Fruit fly (Drosophila melanogaster) whole organism, prepupa: ENCODE data around the gene CG17362.

Experiments
- Blimp-1 ChIP-seq: fragments of 200-800 bp; sonication (Bioruptor generic); optimal IDR thresholded peaks from 3 replicates; lab custom pipeline; 2017; ENCODE audit warnings: missing biosample characterization, missing genetic modification characterization, mild to moderate bottlenecking, moderate library complexity, missing genetic modification reagents
- CG10631 ChIP-seq: fragments of 200-800 bp; sonication (Bioruptor generic); optimal IDR thresholded peaks from 2 replicates; lab custom pipeline; 2016; ENCODE audit warnings: missing biosample characterization, missing genetic modification characterization
- CG10669 ChIP-seq: fragments of 200-800 bp; sonication (Bioruptor generic); optimal IDR thresholded peaks from 3 replicates; lab custom pipeline; 2018; ENCODE audit warnings: missing biosample characterization, mild to moderate bottlenecking, missing genetic modification characterization, moderate library complexity
- CG11294 ChIP-seq: fragments of 200-800 bp; sonication (Bioruptor generic); IDR thresholded peaks from 2 replicates; pipeline ENCODE4 v1.3.6; 2022; ENCODE audit warnings: missing biosample characterization, missing genetic modification characterization
- CG15336 ChIP-seq: fragments of 200-800 bp; sonication (Bioruptor generic); IDR thresholded peaks from 2 replicates; pipeline ENCODE4 v1.3.6; 2022; ENCODE audit warnings: missing biosample characterization, missing genetic modification characterization
- CG1621 ChIP-seq: fragments of 200-800 bp; sonication (Bioruptor generic); optimal IDR thresholded peaks from 3 replicates; lab custom pipeline; 2018; ENCODE audit warnings: missing biosample characterization, mild to moderate bottlenecking, missing genetic modification characterization
- CG16779 ChIP-seq: fragments of 200-800 bp; sonication (Bioruptor generic); optimal IDR thresholded peaks from 3 replicates; lab custom pipeline; 2017; ENCODE audit warnings: missing biosample characterization, mild to moderate bottlenecking, missing genetic modification characterization
- CG34406 ChIP-seq: fragments of 200-800 bp; sonication (Bioruptor generic); optimal IDR thresholded peaks from 3 replicates; lab custom pipeline; 2016; ENCODE audit warnings: missing biosample characterization, missing genetic modification characterization
- CG3919 ChIP-seq: fragments of 200-800 bp; sonication (Bioruptor generic); optimal IDR thresholded peaks from 3 replicates; lab custom pipeline; 2016; ENCODE audit warnings: missing biosample characterization, missing genetic modification characterization
- CG6163 ChIP-seq: fragments of 200-800 bp; sonication (Bioruptor generic); IDR thresholded peaks from 3 replicates; pipeline ENCODE4 v1.3.6; 2022; ENCODE audit warnings: missing biosample characterization, missing genetic modification characterization
- CG6276 ChIP-seq: fragments of 200-800 bp; sonication (Bioruptor generic); optimal IDR thresholded peaks from 2 replicates; lab custom pipeline; 2017; ENCODE audit warnings: missing biosample characterization, mild to moderate bottlenecking, missing genetic modification characterization
- CG6854 ChIP-seq: fragments of 200-800 bp; sonication (Bioruptor generic); optimal IDR thresholded peaks from 2 replicates; lab custom pipeline; 2017; ENCODE audit warnings: missing biosample characterization, mild to moderate bottlenecking, missing genetic modification characterization
- CG7368 ChIP-seq: fragments of 200-800 bp; sonication (Bioruptor generic); optimal IDR thresholded peaks from 3 replicates; lab custom pipeline; 2016; ENCODE audit warnings: missing biosample characterization, missing genetic modification characterization
- CG8632 ChIP-seq: fragments of 200-800 bp; sonication (Bioruptor generic); optimal IDR thresholded peaks from 3 replicates; lab custom pipeline; 2016; ENCODE audit warnings: missing biosample characterization, missing genetic modification characterization
- CG9139 ChIP-seq: fragments of 200-800 bp; sonication (Bioruptor generic); optimal IDR thresholded peaks from 3 replicates; lab custom pipeline; 2017; ENCODE audit warnings: missing biosample characterization, mild to moderate bottlenecking, missing genetic modification characterization
- Eip75B ChIP-seq: fragments of 200-800 bp; sonication (Bioruptor generic); optimal IDR thresholded peaks from 3 replicates; lab custom pipeline; 2016; ENCODE audit warnings: missing biosample characterization, missing genetic modification characterization
- Eip78C ChIP-seq: fragments of 200-800 bp; sonication (Bioruptor generic); peaks from one replicate; lab custom pipeline; 2016; ENCODE audit warnings: missing biosample characterization, missing genetic modification characterization
- Eip93F ChIP-seq: fragments of 200-800 bp; sonication (Bioruptor generic); optimal IDR thresholded peaks from 2 replicates; lab custom pipeline; 2016; ENCODE audit warnings: missing biosample characterization, mild to moderate bottlenecking, missing genetic modification characterization
- Ets96B ChIP-seq: fragments of 200-800 bp; optimal IDR thresholded peaks from 2 replicates; lab custom pipeline; 2019; ENCODE audit warnings: missing biosample characterization, mild to moderate bottlenecking, missing genetic modification characterization, moderate library complexity
- Gug ChIP-seq: fragments of 200-800 bp; sonication (Bioruptor generic); IDR thresholded peaks from 2 replicates; pipeline ENCODE4 v1.3.6; 2022; ENCODE audit warnings: missing biosample characterization, missing genetic modification characterization
- Hr38 ChIP-seq: sonication (Bioruptor generic); optimal IDR thresholded peaks from 2 replicates; lab custom pipeline; 2016; ENCODE audit warnings: missing biosample characterization, missing genetic modification characterization
- Hr4 ChIP-seq: fragments of 200-800 bp; sonication (Bioruptor generic); optimal IDR thresholded peaks from 3 replicates; lab custom pipeline; 2016; ENCODE audit warnings: missing biosample characterization, missing genetic modification characterization
- Lpt ChIP-seq: fragments of 200-800 bp; sonication (Bioruptor generic); optimal IDR thresholded peaks from 3 replicates; lab custom pipeline; 2016; ENCODE audit warnings: missing biosample characterization, missing genetic modification characterization
- Met ChIP-seq: fragments of 200-800 bp; sonication (Bioruptor generic); optimal IDR thresholded peaks from 3 replicates; lab custom pipeline; 2016; ENCODE audit warnings: missing biosample characterization, missing genetic modification characterization
- OdsH ChIP-seq: fragments of 200-800 bp; sonication (Bioruptor generic); optimal IDR thresholded peaks from 3 replicates; lab custom pipeline; 2016; ENCODE audit warnings: missing biosample characterization, missing genetic modification characterization
- Smox ChIP-seq: fragments of 200-800 bp; sonication (Bioruptor generic); optimal IDR thresholded peaks from 3 replicates; lab custom pipeline; 2016; ENCODE audit warnings: missing biosample characterization, missing genetic modification characterization
- Sox14 ChIP-seq: fragments of 200-800 bp; sonication (Bioruptor generic); optimal IDR thresholded peaks from 3 replicates; lab custom pipeline; 2016; ENCODE audit warnings: missing biosample characterization, missing genetic modification characterization
- Sox15 ChIP-seq: fragments of 200-800 bp; sonication (Bioruptor generic); optimal IDR thresholded peaks from 3 replicates; lab custom pipeline; 2016; ENCODE audit warnings: missing biosample characterization, missing genetic modification characterization
- achi ChIP-seq: fragments of 200-800 bp; sonication (Bioruptor generic); optimal IDR thresholded peaks from 3 replicates; lab custom pipeline; 2016; ENCODE audit warnings: missing biosample characterization, missing genetic modification characterization
- acj6 ChIP-seq: fragments of 200-800 bp; sonication (Bioruptor generic); optimal IDR thresholded peaks from 3 replicates; lab custom pipeline; 2016; ENCODE audit warnings: missing biosample characterization, missing genetic modification characterization
- dac ChIP-seq: fragments of 200-800 bp; sonication (Bioruptor generic); optimal IDR thresholded peaks from 2 replicates; lab custom pipeline; 2017; ENCODE audit warnings: missing biosample characterization, mild to moderate bottlenecking, missing genetic modification characterization
- dsx ChIP-seq: fragments of 200-800 bp; optimal IDR thresholded peaks from 3 replicates; lab custom pipeline; 2019; ENCODE audit warnings: missing biosample characterization, mild to moderate bottlenecking, missing genetic modification characterization, moderate library complexity; ENCODE audit not compliant: poor library complexity, severe bottlenecking
- eg ChIP-seq: fragments of 200-800 bp; sonication (Bioruptor generic); IDR thresholded peaks from 3 replicates; pipeline ENCODE4 v1.3.6; 2022; ENCODE audit warnings: missing biosample characterization, missing genetic modification characterization
- esn ChIP-seq: fragments of 200-800 bp; sonication (Bioruptor generic); optimal IDR thresholded peaks from 2 replicates; lab custom pipeline; 2016; ENCODE audit warnings: missing biosample characterization, mild to moderate bottlenecking, missing genetic modification characterization, moderate library complexity
- fd85E ChIP-seq: fragments of 200-800 bp; sonication (Bioruptor generic); optimal IDR thresholded peaks from 3 replicates; lab custom pipeline; 2016; ENCODE audit warnings: missing biosample characterization, missing genetic modification characterization
- fkh ChIP-seq: fragments of 200-800 bp; sonication (Bioruptor generic); optimal IDR thresholded peaks from 3 replicates; lab custom pipeline; 2017; ENCODE audit warnings: missing biosample characterization, mild to moderate bottlenecking, missing genetic modification characterization, moderate library complexity
- lz ChIP-seq: fragments of 200-800 bp; sonication (Bioruptor generic); optimal IDR thresholded peaks from 3 replicates; lab custom pipeline; 2016; ENCODE audit warnings: missing biosample characterization, missing genetic modification characterization
- net ChIP-seq: fragments of 200-800 bp; sonication (Bioruptor generic); optimal IDR thresholded peaks from 3 replicates; lab custom pipeline; 2016; ENCODE audit warnings: missing biosample characterization, missing genetic modification characterization
- pdm3 ChIP-seq: fragments of 200-800 bp; sonication (Bioruptor generic); optimal IDR thresholded peaks from 3 replicates; lab custom pipeline; 2016; ENCODE audit warnings: missing biosample characterization, missing genetic modification characterization
- salr ChIP-seq, 2 experiments: fragments of 200-800 bp; sonication (Bioruptor generic); optimal IDR thresholded peaks; 3 replicates each; lab custom pipeline; 2016 to 2018; ENCODE audit warnings: missing biosample characterization in 2 of 2, missing genetic modification characterization in 2 of 2, mild to moderate bottlenecking in 1 of 2
- spab ChIP-seq: fragments of 200-800 bp; sonication (Bioruptor generic); optimal IDR thresholded peaks from 2 replicates; lab custom pipeline; 2017; ENCODE audit warnings: missing biosample characterization, mild to moderate bottlenecking, missing genetic modification characterization, missing genetic modification reagents
- ss ChIP-seq, 2 experiments: fragments of 200-800 bp; sonication (Bioruptor generic); optimal IDR thresholded peaks; 2 replicates in 1 of 2; 3 replicates in 1 of 2; lab custom pipeline; 2017 to 2018; ENCODE audit warnings: mild to moderate bottlenecking in 2 of 2, missing biosample characterization in 2 of 2, missing genetic modification characterization in 2 of 2, moderate library complexity in 1 of 2
- svp ChIP-seq: fragments of 200-800 bp; sonication (Bioruptor generic); peaks from one replicate; lab custom pipeline; 2016; ENCODE audit warnings: missing biosample characterization, missing genetic modification characterization
- topi ChIP-seq: fragments of 200-800 bp; sonication (Bioruptor generic); optimal IDR thresholded peaks from 3 replicates; lab custom pipeline; 2016; ENCODE audit warnings: missing biosample characterization, missing genetic modification characterization
- vri ChIP-seq: fragments of 200-800 bp; sonication (Bioruptor generic); optimal IDR thresholded peaks from 3 replicates; lab custom pipeline; 2016; ENCODE audit warnings: missing biosample characterization, mild to moderate bottlenecking, missing genetic modification characterization

The CG17362 gene

dm6 chr3L:14003297-14004040 is 17.0 kb downstream of the CG17362 start (continued):
- TF ChIP-seq eg (GFP tag; lab: Robert Waterston, UW) (peak; percentile 63; the same call in 2 of the 3 replicates), svp (GFP tag; lab: Kevin White, UChicago) (no peak), Ets96B (peak; percentile 31), Smox (GFP tag; lab: Kevin White, UChicago) (peak; percentile 4), OdsH (GFP tag; lab: Kevin White, UChicago) (no peak), topi (GFP tag; lab: Kevin White, UChicago) (peak; percentile 16), esn (GFP tag; lab: Kevin White, UChicago) (peak; percentile 52), Hr38 (GFP tag; lab: Kevin White, UChicago) (no peak), CG6276 (no peak), CG3919 (GFP tag; lab: Kevin White, UChicago) (no peak), spab (GFP tag; lab: Kevin White, UChicago) (peak; percentile 8), Lpt (no peak), Met (GFP tag; lab: Kevin White, UChicago) (no peak), vri (no peak), CG10631 (GFP tag; lab: Kevin White, UChicago) (no peak), Eip93F (GFP tag; lab: Kevin White, UChicago) (no peak), dac (GFP tag; lab: Kevin White, UChicago) (peak; percentile 45), CG6854 (GFP tag; lab: Kevin White, UChicago) (no peak)

DNA sequence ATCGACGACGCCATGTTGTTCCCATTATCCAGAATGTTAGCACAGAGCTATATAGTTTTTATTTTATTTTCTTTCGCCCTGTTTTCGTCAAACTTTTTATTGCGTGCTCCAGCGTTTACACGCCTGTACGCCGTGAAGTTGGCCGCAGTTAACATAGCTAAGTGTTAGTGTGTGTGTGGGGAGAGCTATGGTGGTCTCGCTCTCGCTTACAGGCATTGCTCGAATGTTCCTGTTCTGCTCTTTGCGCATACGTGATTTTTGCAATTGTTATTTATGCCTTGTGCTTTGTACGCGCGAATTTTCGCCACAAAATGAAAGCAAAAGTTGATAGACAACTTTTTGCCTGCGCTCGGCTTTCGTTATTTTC is 17.6 kb downstream of the CG17362 start:
- TF ChIP-seq Eip78C (GFP tag; lab: Kevin White, UChicago): peak; percentile 74
- TF ChIP-seq CG34406 (GFP tag; lab: Kevin White, UChicago): no peak
- no peak; the same call in 1 of the 2 replicates for TF ChIP-seq CG15336 (GFP tag; lab: Robert Waterston, UW)
- no peak for TF ChIP-seq acj6 (GFP tag; lab: Kevin White, UChicago)
- peak in 1 of 2 experiments; percentile 25 for TF ChIP-seq ss (GFP tag; optimal IDR thresholded peaks at IDR 0.05; lab: Kevin White, UChicago)
- TF ChIP-seq CG6854 (GFP tag; lab: Kevin White, UChicago): no peak
- peak; percentile 13 for TF ChIP-seq dsx (GFP tag; lab: Kevin White, UChicago)
- TF ChIP-seq dac (GFP tag; lab: Kevin White, UChicago): peak; percentile 21
- TF ChIP-seq CG10631 (GFP tag; lab: Kevin White, UChicago): peak; percentile 1
- TF ChIP-seq svp (GFP tag; lab: Kevin White, UChicago): no peak
- TF ChIP-seq spab (GFP tag; lab: Kevin White, UChicago): no peak
- peak; percentile 5 for TF ChIP-seq Met (GFP tag; lab: Kevin White, UChicago)
- TF ChIP-seq salr (GFP tag; optimal IDR thresholded peaks at IDR 0.05; lab: Kevin White, UChicago): peak in 1 of 2 experiments; percentile 33
- TF ChIP-seq Gug (GFP tag; lab: Robert Waterston, UW): no peak
- no peak for TF ChIP-seq CG16779 (tag; lab: Kevin White, UChicago)
- TF ChIP-seq pdm3 (GFP tag; lab: Kevin White, UChicago): peak; percentile 7
- TF ChIP-seq Eip75B: no peak
- TF ChIP-seq achi (GFP tag; lab: Kevin White, UChicago): no peak
- peak; percentile 24 for TF ChIP-seq fkh (GFP tag; lab: Kevin White, UChicago)
- TF ChIP-seq CG7368 (GFP tag; lab: Kevin White, UChicago): no peak
- peak; percentile 95 for TF ChIP-seq CG6163
- peak; percentile 13 for TF ChIP-seq Lpt
- TF ChIP-seq Hr4 (GFP tag; lab: Kevin White, UChicago): no peak
- peak; percentile 96 for TF ChIP-seq Blimp-1
- no peak for TF ChIP-seq Sox15
- TF ChIP-seq CG8632 (GFP tag; lab: Kevin White, UChicago): peak; percentile 16
- TF ChIP-seq Sox14 (GFP tag; lab: Kevin White, UChicago): peak; percentile 35
- TF ChIP-seq Eip93F (GFP tag; lab: Kevin White, UChicago): no peak
- no peak for TF ChIP-seq OdsH (GFP tag; lab: Kevin White, UChicago)
- TF ChIP-seq CG9139 (GFP tag; lab: Kevin White, UChicago): peak; percentile 26
- no peak for TF ChIP-seq lz (GFP tag; lab: Kevin White, UChicago)
- peak; percentile 66 for TF ChIP-seq CG1621 (tag; lab: Kevin White, UChicago)
- TF ChIP-seq topi (GFP tag; lab: Kevin White, UChicago): peak; percentile 5
- peak; percentile 4 for TF ChIP-seq fd85E (GFP tag; lab: Kevin White, UChicago)
- peak; percentile 46 for TF ChIP-seq esn (GFP tag; lab: Kevin White, UChicago)
- TF ChIP-seq eg (GFP tag; lab: Robert Waterston, UW): peak; percentile 34
- TF ChIP-seq Smox (GFP tag; lab: Kevin White, UChicago): no peak
- TF ChIP-seq CG3919 (GFP tag; lab: Kevin White, UChicago): no peak
- peak; percentile 21 for TF ChIP-seq net (GFP tag; lab: Kevin White, UChicago)
- no peak for TF ChIP-seq CG10669 (GFP tag; lab: Kevin White, UChicago)
- peak; percentile 26 for TF ChIP-seq vri
- no peak for TF ChIP-seq CG11294 (GFP tag; lab: Robert Waterston, UW)
